Fruit fly (Drosophila melanogaster) whole organism, embryonic: ENCODE measurements around the gene sws.

Experiments used
- Adf1 ChIP-seq: fragments of 200-800 bp; sonication (Bioruptor generic); IDR thresholded peaks from 2 replicates; pipeline ENCODE4 v1.3.6; 2022; ENCODE audit warnings: missing biosample characterization, missing genetic modification characterization
- CG10321 ChIP-seq: fragments of 200-800 bp; sonication (Bioruptor generic); IDR thresholded peaks from 2 replicates; pipeline ENCODE4 v1.3.6; 2022; ENCODE audit warnings: missing biosample characterization, missing genetic modification characterization
- CG10543 ChIP-seq: fragments of 200-800 bp; sonication (Bioruptor generic); optimal IDR thresholded peaks from 3 replicates; lab custom pipeline; 2017; ENCODE audit warnings: missing biosample characterization, mild to moderate bottlenecking, missing genetic modification characterization, moderate library complexity
- CG12769 ChIP-seq: fragments of 200-800 bp; sonication (Bioruptor generic); optimal IDR thresholded peaks from 2 replicates; lab custom pipeline; 2019; ENCODE audit warnings: missing biosample characterization, mild to moderate bottlenecking, missing genetic modification characterization, moderate library complexity
- CG12942 ChIP-seq: fragments of 200-800 bp; sonication (Bioruptor generic); optimal IDR thresholded peaks from 3 replicates; lab custom pipeline; 2016; ENCODE audit warnings: missing biosample characterization, missing genetic modification characterization
- CG13123 ChIP-seq: fragments of 200-800 bp; sonication (Bioruptor generic); optimal IDR thresholded peaks from 2 replicates; lab custom pipeline; 2016; ENCODE audit warnings: missing biosample characterization, missing genetic modification characterization
- CG13287 ChIP-seq: fragments of 200-800 bp; sonication (Bioruptor generic); IDR thresholded peaks from 2 replicates; pipeline ENCODE4 v1.3.6; 2022; ENCODE audit warnings: missing biosample characterization, missing genetic modification characterization; ENCODE audit not compliant: partially characterized antibody
- CG13424 ChIP-seq: fragments of 200-800 bp; sonication (Bioruptor generic); optimal IDR thresholded peaks from 2 replicates; lab custom pipeline; 2019; ENCODE audit warnings: missing biosample characterization, mild to moderate bottlenecking, missing genetic modification characterization, moderate library complexity
- CG16779 ChIP-seq: fragments of 200-800 bp; sonication (Bioruptor generic); IDR thresholded peaks from 2 replicates; pipeline ENCODE4 v1.3.6; 2022; ENCODE audit warnings: missing biosample characterization, missing genetic modification characterization
- CG16813 ChIP-seq: fragments of 200-800 bp; sonication (Bioruptor generic); IDR thresholded peaks from 3 replicates; pipeline ENCODE4 v1.3.6; 2022; ENCODE audit warnings: missing biosample characterization, missing genetic modification characterization; ENCODE audit not compliant: partially characterized antibody
- CG16815 ChIP-seq: fragments of 200-800 bp; sonication (Bioruptor generic); optimal IDR thresholded peaks from 3 replicates; lab custom pipeline; 2017; ENCODE audit warnings: missing biosample characterization, mild to moderate bottlenecking, missing genetic modification characterization
- CG17385 ChIP-seq: fragments of 200-800 bp; sonication (Bioruptor generic); optimal IDR thresholded peaks from 3 replicates; lab custom pipeline; 2018; ENCODE audit warnings: missing biosample characterization, mild to moderate bottlenecking, missing genetic modification characterization
- CG17912 ChIP-seq: fragments of 200-800 bp; sonication (Bioruptor generic); optimal IDR thresholded peaks from 2 replicates; lab custom pipeline; 2018; ENCODE audit warnings: missing biosample characterization, mild to moderate bottlenecking, missing genetic modification characterization
- CG31441 ChIP-seq: fragments of 200-800 bp; sonication (Bioruptor generic); IDR thresholded peaks from 2 replicates; pipeline ENCODE4 v1.3.6; 2022; ENCODE audit warnings: missing biosample characterization, missing genetic modification characterization
- CG7357 ChIP-seq: fragments of 200-800 bp; sonication (Bioruptor generic); IDR thresholded peaks from 3 replicates; pipeline ENCODE4 v1.3.6; 2022; ENCODE audit warnings: missing biosample characterization, missing genetic modification characterization
- CG9215 ChIP-seq: fragments of 200-800 bp; sonication (Bioruptor generic); IDR thresholded peaks from 2 replicates; pipeline ENCODE4 v1.3.6; 2022; ENCODE audit warnings: missing biosample characterization, missing genetic modification characterization
- CG9609 ChIP-seq: fragments of 200-800 bp; sonication (Bioruptor generic); optimal IDR thresholded peaks from 3 replicates; lab custom pipeline; 2016; ENCODE audit warnings: missing biosample characterization, missing genetic modification characterization
- CG9797 ChIP-seq: fragments of 200-800 bp; sonication (Bioruptor generic); optimal IDR thresholded peaks from 3 replicates; lab custom pipeline; 2018; ENCODE audit warnings: missing biosample characterization, mild to moderate bottlenecking, missing genetic modification characterization
- CG9932 ChIP-seq: fragments of 200-800 bp; sonication (Bioruptor generic); IDR thresholded peaks from 2 replicates; pipeline ENCODE4 v1.3.6; 2022; ENCODE audit warnings: missing biosample characterization, missing genetic modification characterization
- D19A ChIP-seq: fragments of 200-800 bp; optimal IDR thresholded peaks from 3 replicates; lab custom pipeline; 2019; ENCODE audit warnings: missing biosample characterization, mild to moderate bottlenecking, missing genetic modification characterization, moderate library complexity
- Dfd ChIP-seq, 2 experiments: fragments of >200 bp; optimal IDR thresholded peaks; 2 replicates each; lab custom pipeline; 2017; ENCODE audit warnings: missing biosample characterization in 2 of 2, missing genetic modification characterization in 2 of 2
- Drgx ChIP-seq: fragments of 200-800 bp; sonication (Bioruptor generic); IDR thresholded peaks from 2 replicates; pipeline ENCODE4 v1.3.6; 2022; ENCODE audit warnings: missing biosample characterization, missing genetic modification characterization
- Gsc ChIP-seq: fragments of 200-800 bp; sonication (Bioruptor generic); IDR thresholded peaks from 2 replicates; pipeline ENCODE4 v1.3.6; 2022; ENCODE audit warnings: missing biosample characterization, missing genetic modification characterization
- H2.0 ChIP-seq: fragments of 200-800 bp; sonication (Bioruptor generic); IDR thresholded peaks from 2 replicates; pipeline ENCODE4 v1.3.6; 2022; ENCODE audit warnings: missing biosample characterization, missing genetic modification characterization
- Lim3 ChIP-seq: fragments of 200-800 bp; sonication (Bioruptor generic); IDR thresholded peaks from 2 replicates; pipeline ENCODE4 v1.3.6; 2022; ENCODE audit warnings: missing biosample characterization, missing genetic modification characterization
- MBD-R2 ChIP-seq: fragments of 200-800 bp; sonication (Bioruptor generic); IDR thresholded peaks from 2 replicates; pipeline ENCODE4 v1.3.6; 2022; ENCODE audit warnings: missing biosample characterization, missing genetic modification characterization
- Max ChIP-seq: fragments of 200-800 bp; sonication (Bioruptor generic); optimal IDR thresholded peaks from 2 replicates; lab custom pipeline; 2016; ENCODE audit warnings: missing biosample characterization, mild to moderate bottlenecking, missing genetic modification characterization
- Neu2 ChIP-seq: fragments of 200-800 bp; sonication (Bioruptor generic); optimal IDR thresholded peaks from 3 replicates; lab custom pipeline; 2016; ENCODE audit warnings: missing biosample characterization, missing genetic modification characterization, borderline replicate concordance
- Nf-YB ChIP-seq: fragments of 200-800 bp; sonication (Bioruptor generic); optimal IDR thresholded peaks from 3 replicates; lab custom pipeline; 2019; ENCODE audit warnings: missing biosample characterization, mild to moderate bottlenecking, missing genetic modification characterization, moderate library complexity
- PHDP ChIP-seq: fragments of 200-800 bp; sonication (Bioruptor generic); optimal IDR thresholded peaks from 3 replicates; lab custom pipeline; 2018; ENCODE audit warnings: missing biosample characterization, mild to moderate bottlenecking, missing genetic modification characterization, moderate library complexity
- Pdp1 ChIP-seq, 2 experiments: fragments of 200-800 bp; sonication (Bioruptor generic); optimal IDR thresholded peaks; 3 replicates each; lab custom pipeline; 2016; ENCODE audit warnings: missing biosample characterization in 2 of 2, missing genetic modification characterization in 2 of 2, mild to moderate bottlenecking in 1 of 2, moderate library complexity in 1 of 2
- Ravus ChIP-seq: fragments of 200-800 bp; sonication (Bioruptor generic); IDR thresholded peaks from 2 replicates; pipeline ENCODE4 v1.3.6; 2022; ENCODE audit warnings: missing biosample characterization, missing genetic modification characterization
- ac ChIP-seq: fragments of 200-800 bp; sonication (Bioruptor generic); optimal IDR thresholded peaks from 3 replicates; lab custom pipeline; 2017; ENCODE audit warnings: missing biosample characterization, mild to moderate bottlenecking, missing genetic modification characterization
- amos ChIP-seq: fragments of 200-800 bp; sonication (Bioruptor generic); IDR thresholded peaks from 2 replicates; pipeline ENCODE4 v1.3.6; 2022; ENCODE audit warnings: missing biosample characterization, missing genetic modification characterization; ENCODE audit not compliant: partially characterized antibody
- ase ChIP-seq: fragments of 200-800 bp; sonication (Bioruptor generic); IDR thresholded peaks from 3 replicates; pipeline ENCODE4 v1.3.6; 2022; ENCODE audit warnings: missing biosample characterization, missing genetic modification characterization
- ato ChIP-seq: fragments of 200-800 bp; sonication (Bioruptor generic); IDR thresholded peaks from 2 replicates; pipeline ENCODE4 v1.3.6; 2022; ENCODE audit warnings: missing biosample characterization, missing genetic modification characterization; ENCODE audit not compliant: partially characterized antibody
- caup ChIP-seq: fragments of 200-800 bp; sonication (Bioruptor generic); optimal IDR thresholded peaks from 3 replicates; lab custom pipeline; 2017; ENCODE audit warnings: missing biosample characterization, mild to moderate bottlenecking, missing genetic modification characterization, moderate library complexity; ENCODE audit not compliant: severe bottlenecking
- fd102C ChIP-seq: fragments of 200-800 bp; sonication (Bioruptor generic); optimal IDR thresholded peaks from 2 replicates; lab custom pipeline; 2018; ENCODE audit warnings: missing biosample characterization, mild to moderate bottlenecking, missing genetic modification characterization, moderate library complexity
- ftz-f1 ChIP-seq: fragments of 200-800 bp; sonication (Bioruptor generic); optimal IDR thresholded peaks from 2 replicates; lab custom pipeline; 2016; ENCODE audit warnings: missing biosample characterization, missing genetic modification characterization
- gce ChIP-seq: fragments of 200-800 bp; sonication (Bioruptor generic); IDR thresholded peaks from 3 replicates; pipeline ENCODE4 v1.3.6; 2022; ENCODE audit warnings: missing biosample characterization, missing genetic modification characterization
- gcm ChIP-seq: fragments of 200-800 bp; sonication (Bioruptor generic); optimal IDR thresholded peaks from 2 replicates; lab custom pipeline; 2019; ENCODE audit warnings: missing biosample characterization, mild to moderate bottlenecking, missing genetic modification characterization, moderate library complexity
- h ChIP-seq: fragments of >200 bp; optimal IDR thresholded peaks from 2 replicates; lab custom pipeline; 2017
- her ChIP-seq: fragments of 200-800 bp; sonication (Bioruptor generic); optimal IDR thresholded peaks from 2 replicates; lab custom pipeline; 2016; ENCODE audit warnings: missing biosample characterization, missing genetic modification characterization
- lilli ChIP-seq: fragments of 200-800 bp; sonication (Bioruptor generic); optimal IDR thresholded peaks from 3 replicates; lab custom pipeline; 2016; ENCODE audit warnings: missing biosample characterization, missing genetic modification characterization
- pzg ChIP-seq: fragments of 200-800 bp; sonication (Bioruptor generic); optimal IDR thresholded peaks from 3 replicates; lab custom pipeline; 2018; ENCODE audit warnings: missing biosample characterization, mild to moderate bottlenecking, missing genetic modification characterization, moderate library complexity
- salm ChIP-seq: fragments of 200-800 bp; sonication (Bioruptor generic); optimal IDR thresholded peaks from 2 replicates; lab custom pipeline; 2018; ENCODE audit warnings: missing biosample characterization, mild to moderate bottlenecking, missing genetic modification characterization
- schlank ChIP-seq: fragments of 200-800 bp; sonication (Bioruptor generic); optimal IDR thresholded peaks from 2 replicates; lab custom pipeline; 2018; ENCODE audit warnings: missing biosample characterization, mild to moderate bottlenecking, missing genetic modification characterization
- slou ChIP-seq: fragments of 200-800 bp; sonication (Bioruptor generic); optimal IDR thresholded peaks from 3 replicates; lab custom pipeline; 2016; ENCODE audit warnings: missing biosample characterization, missing genetic modification characterization
- tgo ChIP-seq: fragments of 200-800 bp; sonication (Bioruptor generic); IDR thresholded peaks from 3 replicates; pipeline ENCODE4 v1.3.6; 2022; ENCODE audit warnings: missing biosample characterization, missing genetic modification characterization
- vfl ChIP-seq: fragments of 200-800 bp; sonication (Bioruptor generic); optimal IDR thresholded peaks from 2 replicates; lab custom pipeline; 2016; ENCODE audit warnings: missing biosample characterization, missing genetic modification characterization
- zen ChIP-seq: fragments of 200-800 bp; sonication (Bioruptor generic); optimal IDR thresholded peaks from 3 replicates; lab custom pipeline; 2018; ENCODE audit warnings: missing biosample characterization, mild to moderate bottlenecking, missing genetic modification characterization, moderate library complexity

sws gene

DNA sequence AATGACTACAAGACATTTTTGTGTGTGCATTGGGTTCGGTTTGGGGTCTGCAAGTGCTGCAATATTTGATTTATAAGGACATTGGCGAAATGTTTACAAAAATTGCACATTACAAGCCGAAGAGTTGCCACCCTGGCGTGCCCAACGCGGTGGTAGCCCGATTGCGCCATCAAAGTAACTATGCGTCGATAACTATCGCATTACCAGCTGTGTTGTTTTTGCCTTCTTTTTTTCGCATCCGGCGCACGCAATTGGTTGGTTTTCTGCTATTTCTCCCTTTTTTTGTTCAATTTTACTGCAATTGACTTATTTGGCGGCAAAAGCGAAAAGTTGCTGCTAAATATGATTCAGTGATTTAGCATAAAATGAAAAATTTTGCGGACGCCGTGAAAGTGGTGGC, 33.4 kb downstream of the sws start, which contains the start of gene RpS14b (continued):
- no peak for TF ChIP-seq CG16815
- TF ChIP-seq H2.0 (GFP tag; lab: Robert Waterston, UW): peak; percentile 52; the same call in 1 of the 2 replicates
- peak; percentile 62 for TF ChIP-seq CG17912 (GFP tag; lab: Kevin White, UChicago)
- TF ChIP-seq Neu2 (GFP tag; lab: Kevin White, UChicago): no peak
- TF ChIP-seq vfl (GFP tag; lab: Kevin White, UChicago): peak; percentile 35
- TF ChIP-seq D19A (tag; lab: Kevin White, UChicago): no peak
- TF ChIP-seq CG9609 (GFP tag; lab: Kevin White, UChicago): peak; percentile 53
- TF ChIP-seq CG9932 (GFP tag; lab: Robert Waterston, UW): peak; percentile 69
- TF ChIP-seq CG13424 (tag; lab: Kevin White, UChicago): peak; percentile 23
- peak; percentile 25 for TF ChIP-seq zen (tag; lab: Kevin White, UChicago)
- TF ChIP-seq PHDP (tag; lab: Kevin White, UChicago): peak; percentile 51
- peak; percentile 25; the same call in 1 of the 3 replicates for TF ChIP-seq CG7357 (GFP tag; lab: Robert Waterston, UW)
- no peak for TF ChIP-seq Drgx
- no peak for TF ChIP-seq ftz-f1 (GFP tag; lab: Kevin White, UChicago)
- TF ChIP-seq CG12769 (tag; lab: Kevin White, UChicago): peak; percentile 37
- TF ChIP-seq CG10321 (GFP tag; lab: Robert Waterston, UW): peak; percentile 42; the same call in 1 of the 2 replicates
- peak; percentile 66 for TF ChIP-seq CG17385 (GFP tag; lab: Kevin White, UChicago)
- TF ChIP-seq h (lab: Kevin White, UChicago): no peak
- TF ChIP-seq CG31441: 0 out of 2 replicates have a peak, but pooled peaks have one; percentile 27
- TF ChIP-seq fd102C (GFP tag; lab: Kevin White, UChicago): no peak
- TF ChIP-seq schlank (tag; lab: Kevin White, UChicago): peak; percentile 77
- TF ChIP-seq CG10543 (GFP tag; lab: Kevin White, UChicago): peak; percentile 76
- TF ChIP-seq CG13123 (GFP tag; lab: Kevin White, UChicago): no peak
- TF ChIP-seq slou (GFP tag; lab: Kevin White, UChicago): peak; percentile 39
- no peak for TF ChIP-seq salm
- peak; percentile 56; the same call in 2 of the 3 replicates for TF ChIP-seq tgo (GFP tag; lab: Robert Waterston, UW)
- TF ChIP-seq pzg (GFP tag; lab: Kevin White, UChicago): peak; percentile 77
- peak; percentile 82 for TF ChIP-seq CG13287 (GFP tag; lab: Robert Waterston, UW)
- TF ChIP-seq gcm (GFP tag; lab: Kevin White, UChicago): peak; percentile 18
- peak; percentile 31 to 68 for TF ChIP-seq Pdp1 (GFP tag; optimal IDR thresholded peaks at IDR 0.05; lab: Kevin White, UChicago)
- TF ChIP-seq caup (GFP tag; lab: Kevin White, UChicago): peak; percentile 88
- peak; percentile 48 for TF ChIP-seq CG9797 (GFP tag; lab: Kevin White, UChicago)
- TF ChIP-seq gce (GFP tag; lab: Robert Waterston, UW): peak; percentile 72; the same call in 2 of the 3 replicates
- TF ChIP-seq CG12942 (GFP tag; lab: Kevin White, UChicago): peak; percentile 44
- TF ChIP-seq Gsc (GFP tag; lab: Robert Waterston, UW): no peak
- peak; percentile 58 for TF ChIP-seq Nf-YB (GFP tag; lab: Kevin White, UChicago)
- no peak for TF ChIP-seq CG9215
- no peak for TF ChIP-seq CG16779 (GFP tag; lab: Robert Waterston, UW)
- no peak for TF ChIP-seq Dfd (GFP tag; optimal IDR thresholded peaks at IDR 0.05; lab: Kevin White, UChicago)
- TF ChIP-seq Max (GFP tag; lab: Kevin White, UChicago): peak; percentile 51
- peak; percentile 59 for TF ChIP-seq lilli (GFP tag; lab: Kevin White, UChicago)
- peak; percentile 78 for TF ChIP-seq CG16813 (GFP tag; lab: Robert Waterston, UW)
- TF ChIP-seq ase (GFP tag; lab: Robert Waterston, UW): peak; percentile 67; the same call in 2 of the 3 replicates
- no peak for TF ChIP-seq Ravus (GFP tag; lab: Robert Waterston, UW)
- no peak for TF ChIP-seq ac (GFP tag; lab: Kevin White, UChicago)
- TF ChIP-seq MBD-R2 (GFP tag; lab: Robert Waterston, UW): peak; percentile 76
- TF ChIP-seq her: peak; percentile 63
- TF ChIP-seq Adf1 (GFP tag; lab: Robert Waterston, UW): peak; percentile 54
- TF ChIP-seq ato (GFP tag; lab: Robert Waterston, UW): peak; percentile 77
- peak; percentile 83 for TF ChIP-seq amos (GFP tag; lab: Robert Waterston, UW)
- TF ChIP-seq Lim3 (GFP tag; lab: Robert Waterston, UW): no peak
